Worm (Caenorhabditis elegans): ENCODE data around the gene C14A6.12.

Gene C14A6.12

ce11 chrV:18162568-18162967 lies at the start of gene C14A6.12:
Gene C14A6.12, minus strand, starts transcription at chrV:18162668.
- TF ChIP-seq him-1 (tag; optimal IDR thresholded peaks at IDR 0.05) (no peak), dao-5 (tag; optimal IDR thresholded peaks at IDR 0.05) (no peak), W03F9.2 (tag; optimal IDR thresholded peaks at IDR 0.05) (no peak)

DNA sequence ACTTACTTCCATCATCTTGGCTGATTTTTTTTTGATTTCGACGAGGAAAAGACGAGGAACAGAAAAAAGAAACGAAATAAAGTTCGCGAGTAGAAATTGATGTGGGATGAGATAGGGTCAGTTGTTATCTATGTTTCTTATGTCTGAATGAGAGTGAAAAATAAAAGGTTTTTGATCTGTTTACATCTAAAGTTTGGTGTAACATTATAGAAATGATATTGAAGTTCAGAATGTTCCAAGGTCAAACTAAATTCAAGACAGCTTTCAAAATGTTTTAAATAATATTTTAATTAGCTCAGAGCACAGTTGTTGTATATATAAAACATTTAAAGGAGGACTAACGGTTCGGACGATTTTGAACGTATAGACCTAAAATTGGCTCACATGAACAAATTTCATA lies 46.6 kb upstream of the C14A6.12 start, which contains the start of gene F16H6.7:
Gene F16H6.7 (minus strand): TSS at position 101 of the 400 bp plus-strand sequence.
- no peak for TF ChIP-seq dao-5 (tag; optimal IDR thresholded peaks at IDR 0.05)
- no peak for TF ChIP-seq him-1 (tag; optimal IDR thresholded peaks at IDR 0.05)
- TF ChIP-seq W03F9.2 (tag; optimal IDR thresholded peaks at IDR 0.05), result no peak

ce11 chrV:18198421-18198820 lies 36.0 kb upstream of the C14A6.12 start, which contains the start of gene F16H6.4:
Gene F16H6.4, plus strand, starts transcription at chrV:18198721.
- TF ChIP-seq dao-5 (tag; optimal IDR thresholded peaks at IDR 0.05), result no peak
- no peak for TF ChIP-seq W03F9.2 (tag; optimal IDR thresholded peaks at IDR 0.05)
- TF ChIP-seq him-1 (tag; optimal IDR thresholded peaks at IDR 0.05), result no peak

- TF ChIP-seq him-1 (tag; optimal IDR thresholded peaks at IDR 0.05), result no peak
- no peak for TF ChIP-seq W03F9.2 (tag; optimal IDR thresholded peaks at IDR 0.05)
- TF ChIP-seq dao-5 (tag; optimal IDR thresholded peaks at IDR 0.05), result no peak
Observed at ce11 chrV:18195006-18195405, 32.5 kb upstream of the C14A6.12 start, which contains the start of gene F16H6.3. Gene F16H6.3, plus strand, starts transcription at chrV:18195306.

DNA sequence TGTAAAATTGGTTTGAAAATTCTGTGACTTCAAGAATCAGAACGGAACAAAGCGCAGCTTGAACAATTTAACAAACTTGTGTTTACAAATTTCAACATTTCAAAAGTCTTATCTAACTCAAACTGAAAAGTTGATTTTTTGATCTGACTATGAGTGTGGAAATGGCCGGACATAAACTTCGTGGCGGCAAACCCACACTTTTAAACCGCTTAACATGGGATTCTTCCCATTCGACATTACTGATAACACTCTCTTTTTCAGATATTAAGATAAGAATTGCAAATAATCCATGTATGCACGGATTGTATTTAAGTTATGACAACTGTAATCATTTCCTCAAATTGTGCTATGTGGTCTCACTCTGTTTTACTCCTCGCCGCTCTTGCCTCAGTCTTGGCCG lies 28.7 kb upstream of the C14A6.12 start, which contains the start of gene clec-42:
Gene clec-42 (plus strand): TSS at position 285 of the 400 bp plus-strand sequence.
- no peak for TF ChIP-seq dao-5 (tag; optimal IDR thresholded peaks at IDR 0.05)

ce11 chrV:18189181-18189580 lies 26.7 kb upstream of the C14A6.12 start, which contains the start of gene clec-246:
Gene clec-246, plus strand, starts transcription at chrV:18189481.
- TF ChIP-seq dao-5 (tag; optimal IDR thresholded peaks at IDR 0.05), result no peak
- no peak for TF ChIP-seq W03F9.2 (tag; optimal IDR thresholded peaks at IDR 0.05)
- no peak for TF ChIP-seq him-1 (tag; optimal IDR thresholded peaks at IDR 0.05)

ce11 chrV:18188328-18188727 lies 25.9 kb upstream of the C14A6.12 start, which contains the start of gene clec-245:
Gene clec-245, minus strand, starts transcription at chrV:18188428.
- TF ChIP-seq dao-5 (tag; optimal IDR thresholded peaks at IDR 0.05), result no peak
- TF ChIP-seq him-1 (tag; optimal IDR thresholded peaks at IDR 0.05), result no peak
- no peak for TF ChIP-seq W03F9.2 (tag; optimal IDR thresholded peaks at IDR 0.05)

DNA sequence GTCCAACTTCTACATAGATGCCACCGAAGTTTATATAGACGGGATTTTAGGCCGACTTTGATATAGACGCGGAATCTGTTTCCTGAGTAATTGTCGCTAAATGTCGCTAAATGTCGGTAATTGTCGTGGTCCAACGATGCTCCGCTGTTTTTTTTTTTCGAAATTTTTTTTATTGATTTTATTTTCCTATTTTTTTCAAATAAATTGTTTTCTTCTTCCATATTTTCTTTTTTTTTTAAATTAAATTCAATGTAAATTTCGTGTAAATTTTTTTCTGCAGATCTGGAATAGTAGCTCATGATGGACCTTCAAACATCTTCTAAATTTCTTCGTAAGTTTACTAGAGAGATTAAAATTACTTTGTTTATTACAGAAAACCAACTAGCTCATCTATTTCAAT lies 22.4 kb upstream of the C14A6.12 start, which contains the start of gene C31G12.3:
Gene C31G12.3 (plus strand): TSS at position 301 of the 400 bp plus-strand sequence.
- TF ChIP-seq W03F9.2 (tag; optimal IDR thresholded peaks at IDR 0.05) (no peak), dao-5 (tag; optimal IDR thresholded peaks at IDR 0.05) (no peak), him-1 (tag; optimal IDR thresholded peaks at IDR 0.05) (no peak)

ce11 chrV:18179663-18180062 lies 17.2 kb upstream of the C14A6.12 start, which contains the start of gene C31G12.1:
Gene C31G12.1, plus strand, starts transcription at chrV:18179963.
- TF ChIP-seq W03F9.2 (tag; optimal IDR thresholded peaks at IDR 0.05) (no peak), him-1 (tag; optimal IDR thresholded peaks at IDR 0.05) (no peak), dao-5 (tag; optimal IDR thresholded peaks at IDR 0.05) (no peak)

DNA sequence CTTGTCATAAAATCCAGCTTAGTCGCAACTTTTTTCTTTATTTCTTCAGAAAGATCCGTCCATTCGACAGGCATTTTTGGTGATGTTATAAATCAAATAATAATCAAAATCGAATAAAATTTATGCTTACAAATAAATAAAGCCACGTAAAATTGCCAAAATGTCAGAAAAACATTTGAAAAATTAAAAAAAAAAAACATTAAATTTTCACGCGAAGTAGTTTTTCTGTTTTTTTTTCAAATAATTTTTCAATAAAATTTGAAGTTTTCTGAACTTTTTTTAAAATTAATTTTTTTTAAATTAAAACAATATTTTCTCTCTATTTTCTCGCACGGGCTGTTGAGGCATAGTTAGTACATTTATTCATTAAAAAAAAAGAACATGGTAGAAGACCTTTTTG lies 16.2 kb upstream of the C14A6.12 start, which contains the start of gene C31G12.4:
Gene C31G12.4 (minus strand): TSS at position 101 of the 400 bp plus-strand sequence.
- no peak for TF ChIP-seq him-1 (tag; optimal IDR thresholded peaks at IDR 0.05)
- TF ChIP-seq W03F9.2 (tag; optimal IDR thresholded peaks at IDR 0.05), result no peak
- TF ChIP-seq dao-5 (tag; optimal IDR thresholded peaks at IDR 0.05), result no peak

ce11 chrV:18171568-18171967 lies 9.1 kb upstream of the C14A6.12 start, which contains the start of gene C14A6.8:
Gene C14A6.8, minus strand, starts transcription at chrV:18171668.
- TF ChIP-seq W03F9.2 (tag; optimal IDR thresholded peaks at IDR 0.05) (no peak), dao-5 (tag; optimal IDR thresholded peaks at IDR 0.05) (no peak), him-1 (tag; optimal IDR thresholded peaks at IDR 0.05) (no peak)

- no peak for TF ChIP-seq him-1 (tag; optimal IDR thresholded peaks at IDR 0.05)
- no peak for TF ChIP-seq dao-5 (tag; optimal IDR thresholded peaks at IDR 0.05)
- TF ChIP-seq W03F9.2 (tag; optimal IDR thresholded peaks at IDR 0.05), result no peak
Observed at ce11 chrV:18168266-18168665, 5.8 kb upstream of the C14A6.12 start, which contains the start of gene C14A6.7. Gene C14A6.7, minus strand, starts transcription at chrV:18168366.

ce11 chrV:18167161-18167560 lies 4.7 kb upstream of the C14A6.12 start, which contains the start of gene C14A6.6:
Gene C14A6.6, minus strand, starts transcription at chrV:18167261.
- TF ChIP-seq W03F9.2 (tag; optimal IDR thresholded peaks at IDR 0.05), result no peak
- TF ChIP-seq dao-5 (tag; optimal IDR thresholded peaks at IDR 0.05), result no peak
- TF ChIP-seq him-1 (tag; optimal IDR thresholded peaks at IDR 0.05), result no peak

DNA sequence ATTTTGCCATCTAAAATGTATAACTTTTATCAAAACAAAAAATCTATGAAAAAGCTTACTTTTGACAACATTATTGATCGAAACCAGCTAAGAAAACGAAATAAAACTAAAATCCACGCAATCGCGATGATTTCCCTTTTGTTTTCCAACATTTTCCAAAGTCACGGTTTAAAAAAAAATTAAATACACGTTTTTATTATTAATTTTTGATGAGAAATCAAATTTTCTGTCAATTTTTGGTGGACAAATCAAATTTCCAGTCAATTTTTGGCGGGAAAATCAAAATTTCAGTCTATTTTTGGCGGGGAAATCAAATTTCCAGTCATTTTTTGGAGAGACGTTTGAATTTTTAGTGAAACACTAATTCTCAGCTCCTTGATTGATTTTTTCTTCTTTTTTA lies 2.3 kb upstream of the C14A6.12 start, which contains the start of gene C14A6.5:
Gene C14A6.5 (minus strand): TSS at position 101 of the 400 bp plus-strand sequence.
- TF ChIP-seq dao-5 (tag; optimal IDR thresholded peaks at IDR 0.05), result no peak
- no peak for TF ChIP-seq W03F9.2 (tag; optimal IDR thresholded peaks at IDR 0.05)
- no peak for TF ChIP-seq him-1 (tag; optimal IDR thresholded peaks at IDR 0.05)
